Fruit fly (Drosophila melanogaster) S2 (cell line): ENCODE measurements around the gene THG.

Experiments
- CG8478 ChIP-seq: fragments of >200 bp; optimal IDR thresholded peaks from 2 replicates; lab custom pipeline; 2018
- CTCF ChIP-seq, 2 experiments: fragments of >200 bp; optimal IDR thresholded peaks; 2 replicates each; lab custom pipeline; 2018

THG gene

dm6 chr2L:15016031-15016430 is 6.5 kb upstream of the THG start, which contains the start of gene GABA-B-R1:
Gene GABA-B-R1 (plus strand): TSS chr2L:15016331.
- TF ChIP-seq CTCF (optimal IDR thresholded peaks at IDR 0.05; lab: Kevin White, UChicago) = no peak
- TF ChIP-seq CG8478 (lab: Kevin White, UChicago) = no peak

dm6 chr2L:15013523-15013922 is 4.0 kb upstream of the THG start:
- TF ChIP-seq CG8478 (lab: Kevin White, UChicago) = no peak
- TF ChIP-seq CTCF (optimal IDR thresholded peaks at IDR 0.05; lab: Kevin White, UChicago) = no peak

- no peak for TF ChIP-seq CG8478 (lab: Kevin White, UChicago)
Measured at dm6 chr2L:15011779-15012178, 2.3 kb upstream of the THG start.

dm6 chr2L:15008034-15008433 is 1.5 kb downstream of the THG start:
- TF ChIP-seq CTCF (optimal IDR thresholded peaks at IDR 0.05; lab: Kevin White, UChicago) (no peak), CG8478 (lab: Kevin White, UChicago) (no peak)

- TF ChIP-seq CTCF (optimal IDR thresholded peaks at IDR 0.05; lab: Kevin White, UChicago) = no peak
- TF ChIP-seq CG8478 (lab: Kevin White, UChicago) = no peak
Measured at dm6 chr2L:15007331-15007863, 2.1 kb downstream of the THG start, which contains the start of the genes Ankrd49 and NC2beta. Gene Ankrd49 (minus strand): TSS chr2L:15007431. Gene NC2beta (plus strand): TSS chr2L:15007813.

dm6 chr2L:15005505-15005904 is 4.0 kb downstream of the THG start, which contains the start of gene DCTN5-p25:
Gene DCTN5-p25 (plus strand): TSS chr2L:15005733.
- TF ChIP-seq CG8478 (lab: Kevin White, UChicago) (no peak), CTCF (optimal IDR thresholded peaks at IDR 0.05; lab: Kevin White, UChicago) (no peak)

dm6 chr2L:15001847-15002246 is 7.7 kb downstream of the THG start:
- TF ChIP-seq CG8478 (lab: Kevin White, UChicago) (no peak), CTCF (optimal IDR thresholded peaks at IDR 0.05; lab: Kevin White, UChicago) (no peak)

- TF ChIP-seq CTCF (optimal IDR thresholded peaks at IDR 0.05; lab: Kevin White, UChicago) (no peak), CG8478 (lab: Kevin White, UChicago) (no peak)
Measured at dm6 chr2L:15000360-15000759, 9.2 kb downstream of the THG start.

dm6 chr2L:14997370-14997769 is 12.2 kb downstream of the THG start, which contains the start of gene mol:
Gene mol (minus strand): TSS chr2L:14997559.
- TF ChIP-seq CG8478 (lab: Kevin White, UChicago) = no peak
- TF ChIP-seq CTCF (optimal IDR thresholded peaks at IDR 0.05; lab: Kevin White, UChicago) = no peak

dm6 chr2L:14995594-14996463 is 13.7 kb downstream of the THG start:
- TF ChIP-seq CTCF (optimal IDR thresholded peaks at IDR 0.05; lab: Kevin White, UChicago) (no peak), CG8478 (lab: Kevin White, UChicago) (no peak)

dm6 chr2L:14994834-14995506 is 14.6 kb downstream of the THG start:
- TF ChIP-seq CTCF (optimal IDR thresholded peaks at IDR 0.05; lab: Kevin White, UChicago) (no peak), CG8478 (lab: Kevin White, UChicago) (no peak)

dm6 chr2L:14992889-14993288 is 16.6 kb downstream of the THG start:
- TF ChIP-seq CTCF (optimal IDR thresholded peaks at IDR 0.05; lab: Kevin White, UChicago) (no peak), CG8478 (lab: Kevin White, UChicago) (no peak)

dm6 chr2L:14972836-14973235 is 36.7 kb downstream of the THG start:
- no peak for TF ChIP-seq CG8478 (lab: Kevin White, UChicago)
- peak in 1 of 2 experiments; percentile 45 for TF ChIP-seq CTCF (optimal IDR thresholded peaks at IDR 0.05; lab: Kevin White, UChicago)

- TF ChIP-seq CTCF (optimal IDR thresholded peaks at IDR 0.05; lab: Kevin White, UChicago) (no peak), CG8478 (lab: Kevin White, UChicago) (no peak)
Measured at dm6 chr2L:14972133-14972532, 37.4 kb downstream of the THG start, which contains the start of gene side-II. Gene side-II (minus strand): TSS chr2L:14972300.
